Fruit fly (Drosophila melanogaster): Measurements from ENCODE around the gene CG31673.

The CG31673 gene

DNA sequence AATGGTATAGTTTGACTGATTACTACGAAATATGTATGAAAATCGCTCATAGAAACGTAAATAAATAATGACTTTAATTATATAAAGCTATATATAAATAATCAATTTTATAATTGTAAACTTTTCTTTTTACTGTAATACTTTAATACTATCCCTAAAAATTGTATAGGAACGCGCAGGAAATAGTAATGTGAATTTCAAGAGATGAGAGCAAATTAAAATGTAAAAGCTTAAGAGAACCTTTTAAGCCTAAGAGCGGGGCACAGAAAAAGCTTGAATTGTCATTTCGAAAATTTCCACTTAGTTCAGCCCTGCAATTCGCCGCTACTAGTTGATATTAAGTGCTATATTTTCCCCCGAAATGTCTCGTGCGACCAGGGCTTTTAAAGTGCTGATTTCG, at the start of gene CG31673:
Gene CG31673, plus strand, starts transcription at position 301 of the 400 bp plus-strand sequence.
- no peak for TF ChIP-seq Blimp-1 (GFP tag; optimal IDR thresholded peaks at IDR 0.05)
- TF ChIP-seq CG7368 (GFP tag; optimal IDR thresholded peaks at IDR 0.05): no peak
- no peak for TF ChIP-seq achi (GFP tag; optimal IDR thresholded peaks at IDR 0.05)
- TF ChIP-seq CG10631 (GFP tag; optimal IDR thresholded peaks at IDR 0.05): no peak
- no peak for TF ChIP-seq Gug (GFP tag; IDR thresholded peaks at IDR 0.05)
- no peak for TF ChIP-seq CG9139 (GFP tag; optimal IDR thresholded peaks at IDR 0.05)
- no peak for TF ChIP-seq OdsH (GFP tag; optimal IDR thresholded peaks at IDR 0.05)
- TF ChIP-seq acj6 (GFP tag; optimal IDR thresholded peaks at IDR 0.05): no peak
- TF ChIP-seq CG32006 (GFP tag; optimal IDR thresholded peaks at IDR 0.05): no peak
- TF ChIP-seq CG6792 (GFP tag; optimal IDR thresholded peaks at IDR 0.05): no peak
- TF ChIP-seq Met (GFP tag; optimal IDR thresholded peaks at IDR 0.05): no peak
- no peak for TF ChIP-seq dsx (GFP tag; optimal IDR thresholded peaks at IDR 0.05; ENCODE audit: poor library complexity, severe bottlenecking)
- TF ChIP-seq CG6276 (GFP tag; optimal IDR thresholded peaks at IDR 0.05): no peak

DNA sequence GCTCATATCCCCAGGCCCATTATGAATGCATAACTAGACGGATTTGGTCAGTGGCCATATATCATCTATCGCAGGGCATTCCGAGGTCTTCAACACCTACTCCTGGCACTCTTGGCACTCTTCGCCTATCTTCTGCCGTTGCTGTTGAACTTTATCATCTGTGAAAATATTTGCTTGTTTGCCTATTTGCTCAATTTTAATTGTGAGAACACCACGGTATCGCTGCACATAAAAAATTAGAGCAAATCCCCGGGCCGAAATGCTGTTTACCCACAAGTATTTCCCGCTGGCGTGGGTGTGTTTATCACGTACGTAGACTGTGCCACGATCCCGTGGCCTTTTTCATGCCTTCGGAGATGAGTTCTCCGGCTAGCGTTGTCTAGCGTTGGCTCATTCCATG, 48.6 kb upstream of the CG31673 start:
- TF ChIP-seq topi (GFP tag; optimal IDR thresholded peaks at IDR 0.05): peak; percentile 26
- no peak for TF ChIP-seq CG8319 (GFP tag; optimal IDR thresholded peaks at IDR 0.05)
- TF ChIP-seq vri (GFP tag; optimal IDR thresholded peaks at IDR 0.05): peak; percentile 45
- TF ChIP-seq Blimp-1 (GFP tag; optimal IDR thresholded peaks at IDR 0.05): no peak
- no peak for TF ChIP-seq dac (GFP tag; optimal IDR thresholded peaks at IDR 0.05)
- TF ChIP-seq fkh (GFP tag; optimal IDR thresholded peaks at IDR 0.05): peak; percentile 94
- TF ChIP-seq CG7368 (GFP tag; optimal IDR thresholded peaks at IDR 0.05): no peak
- no peak for TF ChIP-seq Lpt (GFP tag; optimal IDR thresholded peaks at IDR 0.05)

DNA sequence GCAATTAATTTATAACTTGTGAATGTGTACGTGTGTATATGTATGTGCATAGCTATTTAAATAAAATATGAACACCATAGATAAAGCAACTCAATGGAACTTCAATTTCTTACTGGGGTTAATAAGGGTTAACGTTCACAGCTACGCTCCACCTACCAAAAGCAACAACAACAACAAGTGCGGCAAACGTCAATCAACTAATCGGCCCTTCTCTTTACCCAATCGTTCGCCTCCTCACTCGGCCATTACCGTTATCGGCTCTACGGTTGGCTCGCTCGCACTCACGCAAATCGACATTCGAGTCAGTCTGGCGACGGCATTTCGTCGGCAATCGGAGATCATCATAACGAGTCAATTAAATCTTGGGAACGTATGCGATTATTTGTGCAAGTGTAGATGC, 46.4 kb upstream of the CG31673 start:
- TF ChIP-seq CG6163 (GFP tag; IDR thresholded peaks at IDR 0.05): 0 out of 3 replicates have a peak, but pooled peaks have one; percentile 12
- peak; percentile 48 for TF ChIP-seq svp (GFP tag)
- TF ChIP-seq CG11902 (GFP tag; optimal IDR thresholded peaks at IDR 0.05): no peak
- no peak for TF ChIP-seq CG3032 (tag; optimal IDR thresholded peaks at IDR 0.05)
- TF ChIP-seq Eip78C (GFP tag): peak; percentile 16
- no peak for TF ChIP-seq salr (GFP tag; optimal IDR thresholded peaks at IDR 0.05)
- no peak for TF ChIP-seq CG6276 (GFP tag; optimal IDR thresholded peaks at IDR 0.05)
- TF ChIP-seq esn (GFP tag; optimal IDR thresholded peaks at IDR 0.05): peak; percentile 5
- TF ChIP-seq Smox (GFP tag; optimal IDR thresholded peaks at IDR 0.05): peak; percentile 4
- no peak for TF ChIP-seq CG16779 (tag; optimal IDR thresholded peaks at IDR 0.05)

DNA sequence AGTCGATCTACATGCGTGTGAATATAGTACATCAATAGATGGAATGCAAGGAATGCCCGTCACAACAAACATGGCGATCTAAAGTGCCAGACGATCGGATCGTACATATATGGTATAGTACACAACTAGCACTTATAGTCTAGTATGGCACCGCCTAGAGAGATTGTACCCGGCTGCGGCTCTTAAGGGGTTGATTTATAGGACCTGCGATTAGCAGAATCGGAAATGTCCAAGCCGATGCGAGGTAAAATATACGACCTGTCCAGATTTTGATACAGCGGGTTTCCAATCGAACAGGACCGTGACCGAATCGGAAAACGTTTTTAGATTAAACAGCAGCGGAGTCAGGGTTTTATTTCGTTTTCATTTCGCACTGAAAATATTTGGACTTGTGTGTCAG, 45.5 kb upstream of the CG31673 start:
- TF ChIP-seq CG8319 (GFP tag; optimal IDR thresholded peaks at IDR 0.05) (no peak), OdsH (GFP tag; optimal IDR thresholded peaks at IDR 0.05) (no peak), CG11902 (GFP tag; optimal IDR thresholded peaks at IDR 0.05) (no peak), lz (GFP tag; optimal IDR thresholded peaks at IDR 0.05) (no peak), CG11294 (GFP tag; IDR thresholded peaks at IDR 0.05) (no peak), CG1621 (tag; optimal IDR thresholded peaks at IDR 0.05) (no peak), Eip93F (GFP tag; optimal IDR thresholded peaks at IDR 0.05) (no peak), Smox (GFP tag; optimal IDR thresholded peaks at IDR 0.05) (no peak), Hr38 (GFP tag; optimal IDR thresholded peaks at IDR 0.05) (no peak), Ets21C (GFP tag; optimal IDR thresholded peaks at IDR 0.05) (no peak), CG4318 (GFP tag; optimal IDR thresholded peaks at IDR 0.05) (no peak), acj6 (GFP tag; optimal IDR thresholded peaks at IDR 0.05) (no peak), Gug (GFP tag; IDR thresholded peaks at IDR 0.05) (no peak), eg (GFP tag; IDR thresholded peaks at IDR 0.05) (no peak), vri (GFP tag; optimal IDR thresholded peaks at IDR 0.05) (no peak)
